Worm (Caenorhabditis elegans) whole organism, L3 larva: ENCODE results near the gene Y54G2A.32.

Experiments used
- aly-2 ChIP-seq: fragments of 150-350 bp; optimal IDR thresholded peaks from 2 replicates; lab custom pipeline; 2014; ENCODE audit warnings: missing biosample characterization, missing genetic modification characterization
- ceh-16 ChIP-seq: sonication (generic microtip); optimal IDR thresholded peaks from 2 replicates; lab custom pipeline; 2017; ENCODE audit warnings: missing biosample characterization, missing genetic modification characterization
- ceh-82 ChIP-seq: fragments of 150-350 bp; optimal IDR thresholded peaks from 2 replicates; lab custom pipeline; 2014; ENCODE audit warnings: missing biosample characterization, missing genetic modification characterization
- egl-27 ChIP-seq: sonication (generic microtip); optimal IDR thresholded peaks from 4 replicates; lab custom pipeline; 2017; ENCODE audit warnings: missing biosample characterization, missing genetic modification reagents, missing genetic modification characterization
- eor-1 ChIP-seq, 2 experiments: fragments of 150-350 bp; optimal IDR thresholded peaks; 2 replicates each; lab custom pipeline; 2014 to 2018; ENCODE audit warnings: missing biosample characterization in 2 of 2, missing genetic modification characterization in 2 of 2
- lsy-12 ChIP-seq: sonication (generic microtip); optimal IDR thresholded peaks from 2 replicates; lab custom pipeline; 2016; ENCODE audit warnings: mild to moderate bottlenecking, missing genetic modification characterization, missing compliant biosample characterization
- mdl-1 ChIP-seq: fragments of 150-350 bp; optimal IDR thresholded peaks from 2 replicates; lab custom pipeline; 2014; ENCODE audit warnings: missing biosample characterization, missing genetic modification characterization
- nhr-11 ChIP-seq: fragments of 150-350 bp; optimal IDR thresholded peaks from 2 replicates; lab custom pipeline; 2014; ENCODE audit warnings: missing biosample characterization, missing genetic modification characterization
- nhr-23 ChIP-seq: fragments of 150-350 bp; optimal IDR thresholded peaks from 2 replicates; lab custom pipeline; 2014; ENCODE audit warnings: missing biosample characterization, missing genetic modification reagents, missing genetic modification characterization
- sea-2 ChIP-seq: fragments of 150-350 bp; sonication (generic microtip); optimal IDR thresholded peaks from 4 replicates; lab custom pipeline; 2014; ENCODE audit warnings: missing biosample characterization, missing genetic modification reagents, missing genetic modification characterization
- zag-1 ChIP-seq: fragments of 150-350 bp; optimal IDR thresholded peaks from 2 replicates; lab custom pipeline; 2014; ENCODE audit warnings: missing biosample characterization, missing genetic modification characterization

DNA sequence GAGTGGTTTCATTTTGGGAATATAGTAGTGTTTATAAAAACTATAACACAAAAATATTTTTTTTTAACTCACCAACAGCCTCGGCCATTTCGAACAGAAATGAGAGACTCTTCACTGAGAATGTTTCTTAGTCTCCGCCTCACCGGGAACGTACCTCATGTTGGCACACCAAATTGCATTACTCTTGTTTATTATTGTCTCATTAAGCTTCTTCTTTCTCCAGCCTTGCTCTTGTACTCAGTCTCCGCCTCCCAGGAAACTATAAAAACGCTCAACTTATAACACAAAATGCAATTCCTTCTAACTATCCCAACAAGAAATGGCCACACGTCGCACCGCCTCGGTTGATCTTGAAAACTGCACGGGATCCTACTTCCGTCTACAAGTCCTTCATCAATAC, 28.8 kb downstream of the Y54G2A.32 start, which contains the start of the genes Y54G2A.48 and pudl-1:
- TF ChIP-seq egl-27 (no peak), mdl-1 (tag; lab: Kevin White, UChicago) (no peak), ceh-82 (no peak), nhr-11 (no peak), aly-2 (tag; lab: Kevin White, UChicago) (no peak), zag-1 (tag; lab: Kevin White, UChicago) (no peak), eor-1 (tag; optimal IDR thresholded peaks at IDR 0.05; lab: Kevin White, UChicago) (no peak), nhr-23 (tag; lab: Kevin White, UChicago) (no peak), ceh-16 (tag; lab: Kevin White, UChicago) (no peak), sea-2 (GFP tag; lab: Kevin White, UChicago) (no peak), lsy-12 (tag; lab: Kevin White, UChicago) (no peak)
